Worm (Caenorhabditis elegans) whole organism, midembryonic: ENCODE results near the gene skp-1.

Source experiments
- T22C8.4 ChIP-seq: fragments of 200-800 bp; sonication (Bioruptor generic); IDR thresholded peaks from 2 replicates; pipeline ENCODE4 v1.3.6; 2022; ENCODE audit warnings: missing genetic modification characterization, missing compliant biosample characterization
- cog-1 ChIP-seq: sonication (generic microtip); optimal IDR thresholded peaks from 2 replicates; lab custom pipeline; 2016; ENCODE audit warnings: missing genetic modification characterization, missing compliant biosample characterization
- flt-1 ChIP-seq: fragments of 200-800 bp; sonication (Bioruptor generic); IDR thresholded peaks from 2 replicates; pipeline ENCODE4 v1.3.6; 2022; ENCODE audit warnings: missing genetic modification characterization, missing compliant biosample characterization
- klf-2 ChIP-seq: fragments of 200-800 bp; sonication (Bioruptor generic); conservative IDR thresholded peaks from 2 replicates; pipeline ENCODE4 v1.3.6; 2022; ENCODE audit warnings: missing genetic modification reagents, missing genetic modification characterization, missing compliant biosample characterization
- med-1 ChIP-seq: sonication (generic microtip); optimal IDR thresholded peaks from 2 replicates; lab custom pipeline; 2017; ENCODE audit warnings: missing genetic modification characterization, mild to moderate bottlenecking, missing compliant biosample characterization, antibody characterized with exemption, missing genetic modification reagents; ENCODE audit not compliant: insufficient read depth
- ref-1 ChIP-seq: fragments of 200-800 bp; sonication (Bioruptor generic); conservative IDR thresholded peaks from 2 replicates; pipeline ENCODE4 v1.3.6; 2022; ENCODE audit warnings: missing genetic modification reagents, missing genetic modification characterization, missing compliant biosample characterization
- tab-1 ChIP-seq: fragments of 200-800 bp; sonication (Bioruptor generic); IDR thresholded peaks from 2 replicates; pipeline ENCODE4 v1.3.6; 2022; ENCODE audit warnings: missing genetic modification characterization, missing compliant biosample characterization
- ztf-23 ChIP-seq: fragments of 200-800 bp; sonication (Bioruptor generic); IDR thresholded peaks from 2 replicates; pipeline ENCODE4 v1.3.6; 2022; ENCODE audit warnings: missing genetic modification reagents, missing genetic modification characterization, missing compliant biosample characterization
- ztf-29 ChIP-seq: fragments of 200-800 bp; sonication (Bioruptor generic); IDR thresholded peaks from 2 replicates; pipeline ENCODE4 v1.3.6; 2022; ENCODE audit warnings: missing genetic modification reagents, missing genetic modification characterization, missing compliant biosample characterization

Gene skp-1

DNA sequence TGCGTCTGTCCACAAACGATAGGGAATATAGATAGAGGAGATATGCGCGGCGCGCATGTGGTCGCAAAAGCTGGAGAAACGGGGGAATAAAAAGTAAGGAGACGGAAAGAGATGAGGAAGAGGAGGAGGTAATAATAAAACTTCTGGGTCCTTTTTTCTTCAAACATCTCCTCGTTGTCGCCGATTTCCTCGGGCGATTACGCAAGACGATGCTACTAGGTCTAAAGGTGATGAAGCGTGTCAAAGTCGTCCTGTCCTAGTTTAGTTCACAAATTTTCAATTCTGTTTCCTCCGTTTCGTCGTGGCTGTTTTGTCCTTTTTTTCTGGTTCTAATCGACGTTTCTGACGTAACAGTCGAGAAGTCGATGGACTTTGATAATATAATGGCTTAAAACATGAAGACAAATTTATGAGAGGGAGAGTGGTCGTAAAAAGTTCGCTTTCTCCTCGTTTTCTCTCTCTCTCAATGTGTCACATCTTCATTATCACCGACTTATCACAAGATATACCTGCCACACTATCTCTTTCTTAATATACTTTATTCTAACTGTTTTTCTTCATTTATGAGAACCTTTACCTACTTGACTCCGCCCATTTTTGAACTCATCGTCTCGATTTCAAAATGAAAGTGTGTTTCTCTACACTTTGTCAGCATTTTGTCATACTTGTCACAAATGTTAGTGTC lies 35.4 kb downstream of the skp-1 start:
- no peak for TF ChIP-seq ztf-29 (GFP tag; lab: Robert Waterston, UW)
- no peak for TF ChIP-seq flt-1 (GFP tag; lab: Robert Waterston, UW)
- no peak for TF ChIP-seq ref-1
- no peak for TF ChIP-seq med-1 (GFP tag; lab: Kevin White, UChicago)
- no peak for TF ChIP-seq T22C8.4 (GFP tag; lab: Robert Waterston, UW)
- TF ChIP-seq klf-2 (GFP tag; lab: Robert Waterston, UW), result no peak
- TF ChIP-seq ztf-23 (GFP tag; lab: Robert Waterston, UW), result no peak
- no peak for TF ChIP-seq tab-1 (GFP tag; lab: Robert Waterston, UW)
- no peak for TF ChIP-seq cog-1 (tag; lab: Kevin White, UChicago)

DNA sequence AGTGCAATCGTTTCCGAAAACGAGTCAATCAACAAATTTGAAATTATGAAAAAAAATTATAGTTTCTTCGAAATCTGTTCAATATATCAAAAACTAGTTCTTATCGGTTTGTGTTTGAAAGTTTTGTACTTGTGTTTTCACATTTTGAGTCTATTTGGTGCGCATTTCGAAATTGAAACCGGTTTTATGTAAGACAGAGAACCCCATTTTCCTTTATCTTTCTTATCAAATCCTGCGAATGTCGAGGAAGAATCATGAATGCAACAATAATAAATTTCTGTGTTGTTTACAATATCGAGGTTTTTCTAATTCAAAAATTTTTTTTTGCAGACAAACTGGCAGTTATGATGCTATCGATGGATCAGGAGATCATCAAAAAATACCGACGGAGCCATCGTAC lies 37.6 kb downstream of the skp-1 start:
- TF ChIP-seq T22C8.4 (GFP tag; lab: Robert Waterston, UW), result no peak
- no peak for TF ChIP-seq ztf-29 (GFP tag; lab: Robert Waterston, UW)
- no peak for TF ChIP-seq cog-1 (tag; lab: Kevin White, UChicago)
- TF ChIP-seq flt-1 (GFP tag; lab: Robert Waterston, UW), result no peak
- no peak for TF ChIP-seq klf-2 (GFP tag; lab: Robert Waterston, UW)
- no peak for TF ChIP-seq med-1 (GFP tag; lab: Kevin White, UChicago)
- no peak for TF ChIP-seq ztf-23 (GFP tag; lab: Robert Waterston, UW)
- TF ChIP-seq tab-1 (GFP tag; lab: Robert Waterston, UW), result no peak
- TF ChIP-seq ref-1, result no peak

DNA sequence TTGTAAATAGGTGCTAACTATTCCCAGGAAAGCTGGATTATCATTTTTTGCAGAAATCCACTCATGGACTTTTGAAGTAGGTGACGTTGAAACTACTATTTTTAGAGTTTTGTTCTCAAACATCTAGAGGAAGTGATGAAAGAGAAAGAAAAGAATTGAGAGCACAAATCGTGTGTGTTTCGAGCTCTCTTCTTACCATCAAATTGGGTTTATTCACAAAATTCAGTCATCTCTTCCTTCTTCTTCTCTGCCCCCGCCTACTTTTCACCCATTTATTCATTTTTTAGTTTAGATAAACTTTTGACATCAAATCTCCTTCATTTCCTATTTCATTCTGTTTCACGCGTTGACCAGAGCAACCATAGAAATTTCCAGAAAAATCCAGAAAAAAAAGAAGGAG lies 41.6 kb downstream of the skp-1 start, which contains the start of gene W05E10.2:
TSS of gene W05E10.2 (plus strand) at position 301 of the 400 bp plus-strand sequence.
- no peak for TF ChIP-seq klf-2 (GFP tag; lab: Robert Waterston, UW)
- no peak for TF ChIP-seq ref-1
- no peak for TF ChIP-seq flt-1 (GFP tag; lab: Robert Waterston, UW)
- TF ChIP-seq ztf-29 (GFP tag; lab: Robert Waterston, UW), result no peak
- no peak for TF ChIP-seq tab-1 (GFP tag; lab: Robert Waterston, UW)
- no peak for TF ChIP-seq cog-1 (tag; lab: Kevin White, UChicago)
- no peak for TF ChIP-seq ztf-23 (GFP tag; lab: Robert Waterston, UW)
- no peak for TF ChIP-seq T22C8.4 (GFP tag; lab: Robert Waterston, UW)
- TF ChIP-seq med-1 (GFP tag; lab: Kevin White, UChicago), result no peak

DNA sequence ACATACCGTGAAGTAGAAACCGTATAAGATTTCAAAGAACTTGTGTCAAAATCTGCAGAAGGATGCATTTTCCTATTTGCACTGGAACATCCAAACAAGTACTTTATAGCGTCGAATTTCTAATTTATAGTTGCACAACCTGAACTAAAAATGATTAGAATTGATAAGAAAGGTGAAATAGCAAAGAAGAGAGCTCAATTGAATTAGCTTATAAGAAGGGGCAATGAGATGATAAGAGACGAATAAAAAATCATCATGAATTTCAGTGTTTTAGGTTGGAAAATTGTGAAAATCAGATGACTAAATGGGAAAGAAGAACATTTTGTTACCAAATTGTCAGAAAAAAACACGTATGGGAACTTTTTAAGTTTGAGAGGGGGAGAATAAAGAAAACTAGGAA lies 46.3 kb downstream of the skp-1 start, which contains the start of gene W05E10.1:
TSS of gene W05E10.1 (minus strand) at position 139 of the 400 bp plus-strand sequence.
- TF ChIP-seq ref-1 (no peak), med-1 (GFP tag; lab: Kevin White, UChicago) (no peak), flt-1 (GFP tag; lab: Robert Waterston, UW) (no peak)

DNA sequence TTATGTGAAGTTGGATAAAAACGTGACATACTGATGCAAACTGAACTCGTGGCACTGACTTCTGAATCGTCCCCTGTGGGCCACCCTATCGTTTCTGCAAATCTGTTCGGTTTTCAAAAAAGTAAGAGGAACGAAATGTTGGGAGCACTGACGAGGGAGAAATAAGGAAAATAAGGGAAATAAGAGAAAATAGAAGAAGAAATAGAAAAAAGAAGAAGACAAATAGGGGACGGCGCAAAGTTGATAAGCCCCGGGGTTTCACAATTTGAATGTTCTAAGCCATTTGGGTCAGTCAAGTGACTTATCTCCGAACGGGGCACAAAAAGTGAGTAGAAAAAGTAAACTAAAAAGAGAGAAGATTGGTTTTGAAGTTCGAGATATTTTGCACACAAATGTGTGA lies 50.3 kb downstream of the skp-1 start, which contains the start of gene W05E10.5:
TSS of gene W05E10.5 (minus strand) at position 101 of the 400 bp plus-strand sequence.
- TF ChIP-seq ztf-29 (GFP tag; lab: Robert Waterston, UW) (no peak), klf-2 (GFP tag; lab: Robert Waterston, UW) (no peak), cog-1 (tag; lab: Kevin White, UChicago) (no peak), tab-1 (GFP tag; lab: Robert Waterston, UW) (no peak), med-1 (GFP tag; lab: Kevin White, UChicago) (no peak), flt-1 (GFP tag; lab: Robert Waterston, UW) (no peak)

DNA sequence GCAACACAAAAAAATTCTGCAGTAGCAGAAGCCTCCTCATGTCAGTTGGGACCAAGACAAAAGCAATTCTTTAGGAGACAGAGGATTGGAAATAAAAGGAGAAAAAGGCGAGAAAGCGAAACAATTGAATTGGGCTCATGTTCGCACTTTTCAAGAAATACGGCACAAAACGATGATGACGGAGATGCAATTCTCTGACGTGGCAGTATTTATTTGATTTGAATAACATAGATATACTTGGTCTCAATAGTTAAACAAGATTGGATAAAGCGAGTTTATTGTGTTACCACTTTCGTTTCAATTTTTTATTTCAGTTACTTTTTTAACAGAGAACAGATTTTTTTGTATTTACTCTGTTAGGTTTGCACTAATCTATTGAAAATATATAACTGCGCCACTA lies 52.2 kb downstream of the skp-1 start:
- TF ChIP-seq flt-1 (GFP tag; lab: Robert Waterston, UW) (no peak), med-1 (GFP tag; lab: Kevin White, UChicago) (no peak), ztf-23 (GFP tag; lab: Robert Waterston, UW) (no peak), ref-1 (no peak), tab-1 (GFP tag; lab: Robert Waterston, UW) (no peak), ztf-29 (GFP tag; lab: Robert Waterston, UW) (no peak), cog-1 (tag; lab: Kevin White, UChicago) (no peak), T22C8.4 (GFP tag; lab: Robert Waterston, UW) (no peak), klf-2 (GFP tag; lab: Robert Waterston, UW) (no peak)
